Worm (Caenorhabditis elegans) whole organism, L4 larva: ENCODE measurements around the gene ddn-1.
A peak's percentile ranks its signal among the peaks of the same experiment; 100 is the strongest.

Experiments
- F10B5.3 ChIP-seq: sonication (generic microtip); optimal IDR thresholded peaks from 2 replicates; lab custom pipeline; 2016; ENCODE audit warnings: mild to moderate bottlenecking, missing genetic modification characterization, missing compliant biosample characterization
- aha-1 ChIP-seq: fragments of 150-350 bp; peaks from one replicate; lab custom pipeline; 2014; ENCODE audit warnings: missing biosample characterization, missing genetic modification characterization
- ceh-82 ChIP-seq: sonication (generic microtip); optimal IDR thresholded peaks from 2 replicates; lab custom pipeline; 2017; ENCODE audit warnings: missing biosample characterization, missing genetic modification characterization
- dmd-6 ChIP-seq: fragments of 200-800 bp; sonication (Bioruptor generic); IDR thresholded peaks from 2 replicates; pipeline ENCODE4 v1.3.6; 2022; ENCODE audit warnings: missing genetic modification reagents, missing genetic modification characterization, missing compliant biosample characterization
- dve-1 ChIP-seq: sonication (generic microtip); optimal IDR thresholded peaks from 2 replicates; lab custom pipeline; 2017; ENCODE audit warnings: antibody characterized with exemption, mild to moderate bottlenecking, missing genetic modification characterization, missing compliant biosample characterization; ENCODE audit not compliant: insufficient read depth
- lin-13 ChIP-seq: fragments of 150-350 bp; optimal IDR thresholded peaks from 2 replicates; lab custom pipeline; 2014; ENCODE audit warnings: missing biosample characterization, missing genetic modification reagents, missing genetic modification characterization
- nhr-11 ChIP-seq: fragments of 150-350 bp; optimal IDR thresholded peaks from 2 replicates; lab custom pipeline; 2014; ENCODE audit warnings: missing biosample characterization, missing genetic modification characterization
- nhr-237 ChIP-seq: sonication (generic microtip); optimal IDR thresholded peaks from 2 replicates; lab custom pipeline; 2017; ENCODE audit warnings: missing biosample characterization, missing genetic modification characterization
- pha-4 ChIP-seq, 2 experiments: fragments of 150-350 bp in 1 of 2; fragments of 200-800 bp in 1 of 2; sonication (Bioruptor generic) in 1 of 2; IDR thresholded peaks in 1 of 2; optimal IDR thresholded peaks in 1 of 2; 2 replicates each; pipeline versions ENCODE4 v1.3.6 to Lab custom; 2014 to 2022; ENCODE audit warnings: missing genetic modification characterization in 2 of 2, missing genetic modification reagents in 2 of 2, missing biosample characterization in 1 of 2, missing compliant biosample characterization in 1 of 2
- pqm-1 ChIP-seq: sonication (generic microtip); optimal IDR thresholded peaks from 2 replicates; lab custom pipeline; 2017; ENCODE audit warnings: missing biosample characterization, missing genetic modification characterization
- skn-1 ChIP-seq: fragments of 150-350 bp; optimal IDR thresholded peaks from 2 replicates; lab custom pipeline; 2014; ENCODE audit warnings: missing biosample characterization, missing genetic modification characterization
- unc-62 ChIP-seq, 3 experiments: fragments of 150-350 bp in 1 of 3; sonication (generic microtip); optimal IDR thresholded peaks in 2 of 3; peaks in 1 of 3; 1 replicate in 1 of 3; 2 replicates in 2 of 3; lab custom pipeline; 2014 to 2017; ENCODE audit warnings: missing biosample characterization in 3 of 3, missing genetic modification characterization in 3 of 3, missing genetic modification reagents in 3 of 3, missing genotype in 1 of 3

DNA sequence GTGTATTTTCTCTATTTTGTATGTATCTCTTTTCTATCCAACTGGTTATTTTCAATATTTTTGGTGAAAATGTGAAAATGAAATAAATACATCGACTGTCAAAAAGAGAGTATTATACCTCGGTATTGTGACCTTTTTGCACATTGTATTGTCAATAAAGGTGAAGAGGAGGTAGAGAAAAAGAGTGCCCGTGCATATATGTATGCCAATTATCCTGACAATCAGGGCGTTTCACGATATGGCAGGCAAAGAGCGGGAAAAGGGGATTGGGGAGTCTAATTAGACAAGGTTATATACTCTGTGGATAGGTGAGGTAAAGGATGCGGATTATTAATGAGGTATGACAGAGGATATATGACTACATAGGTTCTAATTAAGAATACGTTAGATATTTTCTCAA is 36.6 kb upstream of the ddn-1 start:
- no peak for TF ChIP-seq nhr-237 (tag; lab: Kevin White, UChicago)
- TF ChIP-seq skn-1: no peak
- no peak for TF ChIP-seq aha-1 (tag; lab: Kevin White, UChicago)
- TF ChIP-seq lin-13 (GFP tag; lab: Kevin White, UChicago): no peak
- no peak for TF ChIP-seq nhr-11 (tag; lab: Kevin White, UChicago)
- TF ChIP-seq ceh-82 (tag; lab: Kevin White, UChicago): no peak
- no peak for TF ChIP-seq dmd-6 (GFP tag; lab: Robert Waterston, UW)
- no peak for TF ChIP-seq dve-1
- no peak for TF ChIP-seq pha-4 (GFP tag; IDR thresholded peaks at IDR 0.05; lab: Robert Waterston, UW)
- TF ChIP-seq pha-4 (tag; optimal IDR thresholded peaks at IDR 0.05; lab: Kevin White, UChicago): peak; percentile 45
- peak; percentile 7 for TF ChIP-seq pqm-1 (tag; lab: Kevin White, UChicago)
- no peak for TF ChIP-seq F10B5.3 (tag; lab: Kevin White, UChicago)
- no peak for TF ChIP-seq unc-62 (GFP tag; optimal IDR thresholded peaks at IDR 0.05 in 1 of 2; lab: Kevin White, UChicago)
- no peak for TF ChIP-seq unc-62 (tag; optimal IDR thresholded peaks at IDR 0.05; lab: Kevin White, UChicago)
